Fruit fly (Drosophila melanogaster) whole organism, embryonic: Measurements from ENCODE around the gene CG14965.

Source experiments
- ATbp ChIP-seq: fragments of 200-800 bp; sonication (Bioruptor generic); optimal IDR thresholded peaks from 2 replicates; lab custom pipeline; 2017; ENCODE audit warnings: missing biosample characterization, mild to moderate bottlenecking, missing genetic modification characterization, missing genetic modification reagents
- Aef1 ChIP-seq: fragments of 200-800 bp; sonication (Bioruptor generic); IDR thresholded peaks from 3 replicates; pipeline ENCODE4 v1.3.6; 2022; ENCODE audit warnings: missing biosample characterization, missing genetic modification characterization
- B-H2 ChIP-seq: fragments of 200-800 bp; sonication (Bioruptor generic); optimal IDR thresholded peaks from 2 replicates; lab custom pipeline; 2018; ENCODE audit warnings: missing biosample characterization, mild to moderate bottlenecking, missing genetic modification characterization
- Blimp-1 ChIP-seq: fragments of 200-800 bp; sonication (Bioruptor generic); optimal IDR thresholded peaks from 3 replicates; lab custom pipeline; 2018; ENCODE audit warnings: missing biosample characterization, missing genetic modification characterization, mild to moderate bottlenecking, moderate library complexity, missing genetic modification reagents
- CG10209 ChIP-seq: fragments of 200-800 bp; sonication (Bioruptor generic); optimal IDR thresholded peaks from 3 replicates; lab custom pipeline; 2017; ENCODE audit warnings: missing biosample characterization, mild to moderate bottlenecking, missing genetic modification characterization, missing genetic modification reagents
- CG10366 ChIP-seq: fragments of 200-800 bp; sonication (Bioruptor generic); IDR thresholded peaks from 2 replicates; pipeline ENCODE4 v1.3.6; 2022; ENCODE audit warnings: missing biosample characterization, missing genetic modification characterization
- CG10979 ChIP-seq: fragments of 200-800 bp; sonication (Bioruptor generic); optimal IDR thresholded peaks from 2 replicates; lab custom pipeline; 2018; ENCODE audit warnings: missing biosample characterization, mild to moderate bottlenecking, missing genetic modification characterization, moderate library complexity
- CG11504 ChIP-seq: fragments of 200-800 bp; sonication (Bioruptor generic); optimal IDR thresholded peaks from 3 replicates; lab custom pipeline; 2019; ENCODE audit warnings: missing biosample characterization, mild to moderate bottlenecking, missing genetic modification characterization, moderate library complexity
- CG11560 ChIP-seq: fragments of 200-800 bp; sonication (Bioruptor generic); IDR thresholded peaks from 3 replicates; pipeline ENCODE4 v1.3.6; 2022; ENCODE audit warnings: missing biosample characterization, missing genetic modification characterization
- CG12659 ChIP-seq: fragments of 200-800 bp; sonication (Bioruptor generic); optimal IDR thresholded peaks from 3 replicates; lab custom pipeline; 2017; ENCODE audit warnings: mild to moderate bottlenecking, missing biosample characterization, missing genetic modification reagents, missing genetic modification characterization
- CG12744 ChIP-seq: fragments of 200-800 bp; sonication (Bioruptor generic); optimal IDR thresholded peaks from 2 replicates; lab custom pipeline; 2016; ENCODE audit warnings: missing biosample characterization, missing genetic modification characterization
- CG14014 ChIP-seq: fragments of 200-800 bp; sonication (Bioruptor generic); IDR thresholded peaks from 2 replicates; pipeline ENCODE4 v1.3.6; 2022; ENCODE audit warnings: missing biosample characterization, missing genetic modification characterization
- CG15073 ChIP-seq: fragments of 200-800 bp; sonication (Bioruptor generic); optimal IDR thresholded peaks from 2 replicates; lab custom pipeline; 2016; ENCODE audit warnings: missing biosample characterization, missing genetic modification characterization
- CG17568 ChIP-seq: fragments of 200-800 bp; sonication (Bioruptor generic); optimal IDR thresholded peaks from 2 replicates; lab custom pipeline; 2018; ENCODE audit warnings: missing biosample characterization, mild to moderate bottlenecking, missing genetic modification characterization, moderate library complexity
- CG18476 ChIP-seq: fragments of 200-800 bp; sonication (Bioruptor generic); optimal IDR thresholded peaks from 2 replicates; lab custom pipeline; 2016; ENCODE audit warnings: missing biosample characterization, mild to moderate bottlenecking, missing genetic modification characterization
- CG2678 ChIP-seq: fragments of 200-800 bp; sonication (Bioruptor generic); optimal IDR thresholded peaks from 3 replicates; lab custom pipeline; 2019; ENCODE audit warnings: missing biosample characterization, mild to moderate bottlenecking, missing genetic modification characterization, moderate library complexity
- CG3065 ChIP-seq: fragments of 200-800 bp; sonication (Bioruptor generic); optimal IDR thresholded peaks from 2 replicates; lab custom pipeline; 2016; ENCODE audit warnings: missing biosample characterization, missing genetic modification characterization
- CG32532 ChIP-seq: fragments of 200-800 bp; sonication (Bioruptor generic); IDR thresholded peaks from 2 replicates; pipeline ENCODE4 v1.3.6; 2022; ENCODE audit warnings: missing biosample characterization, missing genetic modification characterization
- CG34422 ChIP-seq: fragments of 200-800 bp; sonication (Bioruptor generic); IDR thresholded peaks from 3 replicates; pipeline ENCODE4 v1.3.6; 2022; ENCODE audit warnings: missing biosample characterization, missing genetic modification characterization
- CG4854 ChIP-seq: fragments of 200-800 bp; sonication (Bioruptor generic); optimal IDR thresholded peaks from 2 replicates; lab custom pipeline; 2016; ENCODE audit warnings: missing biosample characterization, missing genetic modification characterization, inconsistent platforms
- CG8089 ChIP-seq: fragments of 200-800 bp; sonication (Bioruptor generic); optimal IDR thresholded peaks from 3 replicates; lab custom pipeline; 2016; ENCODE audit warnings: missing biosample characterization, missing genetic modification characterization
- CG8765 ChIP-seq: fragments of 200-800 bp; sonication (Bioruptor generic); IDR thresholded peaks from 2 replicates; pipeline ENCODE4 v1.3.6; 2022; ENCODE audit warnings: missing biosample characterization, missing genetic modification characterization
- CG9437 ChIP-seq: fragments of 200-800 bp; sonication (Bioruptor generic); optimal IDR thresholded peaks from 2 replicates; lab custom pipeline; 2018; ENCODE audit warnings: missing biosample characterization, mild to moderate bottlenecking, missing genetic modification characterization
- CG9609 ChIP-seq: fragments of 200-800 bp; sonication (Bioruptor generic); optimal IDR thresholded peaks from 3 replicates; lab custom pipeline; 2016; ENCODE audit warnings: missing biosample characterization, missing genetic modification characterization
- Chrac-16 ChIP-seq: fragments of 200-800 bp; sonication (Bioruptor generic); optimal IDR thresholded peaks from 3 replicates; lab custom pipeline; 2016; ENCODE audit warnings: missing biosample characterization, missing genetic modification characterization
- Dbx ChIP-seq: fragments of 200-800 bp; sonication (Bioruptor generic); IDR thresholded peaks from 3 replicates; pipeline ENCODE4 v1.3.6; 2022; ENCODE audit warnings: missing biosample characterization, missing genetic modification characterization
- Drgx ChIP-seq: fragments of 200-800 bp; sonication (Bioruptor generic); IDR thresholded peaks from 2 replicates; pipeline ENCODE4 v1.3.6; 2022; ENCODE audit warnings: missing biosample characterization, missing genetic modification characterization
- HmgD ChIP-seq: fragments of 200-800 bp; sonication (Bioruptor generic); optimal IDR thresholded peaks from 3 replicates; lab custom pipeline; 2016; ENCODE audit warnings: missing biosample characterization, missing genetic modification characterization
- Jarid2 ChIP-seq: fragments of 200-800 bp; sonication (Bioruptor generic); optimal IDR thresholded peaks from 3 replicates; lab custom pipeline; 2017; ENCODE audit warnings: mild to moderate bottlenecking, missing biosample characterization, missing genetic modification reagents, missing genetic modification characterization
- Opbp ChIP-seq: fragments of 200-800 bp; sonication (Bioruptor generic); IDR thresholded peaks from 3 replicates; pipeline ENCODE4 v1.3.6; 2022; ENCODE audit warnings: missing biosample characterization, missing genetic modification characterization; ENCODE audit not compliant: partially characterized antibody
- PHDP ChIP-seq: fragments of 200-800 bp; sonication (Bioruptor generic); optimal IDR thresholded peaks from 3 replicates; lab custom pipeline; 2018; ENCODE audit warnings: missing biosample characterization, mild to moderate bottlenecking, missing genetic modification characterization, moderate library complexity
- Scr ChIP-seq: fragments of 200-800 bp; sonication (Bioruptor generic); IDR thresholded peaks from 2 replicates; pipeline ENCODE4 v1.3.6; 2022; ENCODE audit warnings: missing biosample characterization, missing genetic modification characterization; ENCODE audit not compliant: partially characterized antibody
- Spps ChIP-seq: fragments of 200-800 bp; sonication (Bioruptor generic); optimal IDR thresholded peaks from 2 replicates; lab custom pipeline; 2018; ENCODE audit warnings: missing biosample characterization, mild to moderate bottlenecking, missing genetic modification characterization
- ab ChIP-seq: fragments of 200-800 bp; sonication (Bioruptor generic); optimal IDR thresholded peaks from 2 replicates; lab custom pipeline; 2016; ENCODE audit warnings: missing biosample characterization, missing genetic modification characterization
- ato ChIP-seq: fragments of 200-800 bp; sonication (Bioruptor generic); IDR thresholded peaks from 2 replicates; pipeline ENCODE4 v1.3.6; 2022; ENCODE audit warnings: missing biosample characterization, missing genetic modification characterization; ENCODE audit not compliant: partially characterized antibody
- cato ChIP-seq: fragments of 200-800 bp; sonication (Bioruptor generic); optimal IDR thresholded peaks from 2 replicates; lab custom pipeline; 2016; ENCODE audit warnings: missing biosample characterization, missing genetic modification characterization, borderline replicate concordance
- gem ChIP-seq: fragments of 200-800 bp; sonication (Bioruptor generic); optimal IDR thresholded peaks from 2 replicates; lab custom pipeline; 2019; ENCODE audit warnings: missing biosample characterization, mild to moderate bottlenecking, missing genetic modification characterization, moderate library complexity
- gfzf ChIP-seq: fragments of 200-800 bp; sonication (Bioruptor generic); optimal IDR thresholded peaks from 2 replicates; lab custom pipeline; 2016; ENCODE audit warnings: missing biosample characterization, mild to moderate bottlenecking, missing genetic modification characterization, moderate library complexity
- kay ChIP-seq: fragments of 200-800 bp; sonication (Bioruptor generic); optimal IDR thresholded peaks from 2 replicates; lab custom pipeline; 2016; ENCODE audit warnings: missing biosample characterization, missing genetic modification characterization
- pan ChIP-seq, 4 experiments: fragments of >200 bp in 3 of 4; fragments of 200-800 bp in 1 of 4; sonication (Bioruptor generic) in 1 of 4; optimal IDR thresholded peaks in 3 of 4; IDR thresholded peaks in 1 of 4; 2 replicates each; pipeline versions ENCODE4 v1.3.6 to Lab custom; 2017 to 2022; ENCODE audit warnings: missing biosample characterization in 2 of 4, missing genetic modification characterization in 2 of 4, mixed read lengths in 1 of 4
- salm ChIP-seq: fragments of 200-800 bp; sonication (Bioruptor generic); optimal IDR thresholded peaks from 2 replicates; lab custom pipeline; 2018; ENCODE audit warnings: missing biosample characterization, mild to moderate bottlenecking, missing genetic modification characterization
- sens ChIP-seq: fragments of 200-800 bp; sonication (Bioruptor generic); peaks from one replicate; lab custom pipeline; 2016; ENCODE audit warnings: missing biosample characterization, missing genetic modification characterization
- seq ChIP-seq: fragments of 200-800 bp; sonication (Bioruptor generic); IDR thresholded peaks from 2 replicates; pipeline ENCODE4 v1.3.6; 2022; ENCODE audit warnings: missing biosample characterization, missing genetic modification characterization
- tin ChIP-seq: fragments of 200-800 bp; sonication (Bioruptor generic); optimal IDR thresholded peaks from 3 replicates; lab custom pipeline; 2016; ENCODE audit warnings: missing biosample characterization, missing genetic modification characterization
- toy ChIP-seq: fragments of 200-800 bp; sonication (Bioruptor generic); IDR thresholded peaks from 2 replicates; pipeline ENCODE4 v1.3.6; 2022; ENCODE audit warnings: missing biosample characterization, missing genetic modification characterization
- trh ChIP-seq: fragments of 200-800 bp; sonication (Bioruptor generic); optimal IDR thresholded peaks from 2 replicates; lab custom pipeline; 2016; ENCODE audit warnings: missing biosample characterization, missing genetic modification characterization
- usp ChIP-seq: fragments of >200 bp; optimal IDR thresholded peaks from 2 replicates; lab custom pipeline; 2017; ENCODE audit warnings: missing biosample characterization, missing genetic modification characterization

CG14965 gene

dm6 chr3L:3148125-3149059 is 43.9 kb downstream of the CG14965 start, which contains the start of the genes Usp5 and BtbVII (continued):
- TF ChIP-seq B-H2 (GFP tag; lab: Kevin White, UChicago) (peak; percentile 77), CG32532 (GFP tag; lab: Robert Waterston, UW) (peak; percentile 68), CG11560 (no peak), CG12659 (GFP tag; lab: Kevin White, UChicago) (peak; percentile 65), sens (peak; percentile 96), Blimp-1 (GFP tag; lab: Kevin White, UChicago) (no peak), CG3065 (GFP tag; lab: Kevin White, UChicago) (peak; percentile 61), CG2678 (tag; lab: Kevin White, UChicago) (peak; percentile 39), CG10366 (GFP tag; lab: Robert Waterston, UW) (peak; percentile 50), ATbp (GFP tag; lab: Kevin White, UChicago) (peak; percentile 22), CG15073 (no peak), tin (peak; percentile 63), HmgD (GFP tag; lab: Kevin White, UChicago) (peak; percentile 58), CG18476 (GFP tag; lab: Kevin White, UChicago) (peak; percentile 9), CG34422 (GFP tag; lab: Robert Waterston, UW) (peak; percentile 86; the same call in 1 of the 3 replicates), CG17568 (GFP tag; lab: Kevin White, UChicago) (no peak), CG4854 (GFP tag; lab: Kevin White, UChicago) (peak; percentile 1), CG12744 (GFP tag; lab: Kevin White, UChicago) (peak; percentile 26), usp (GFP tag; lab: Kevin White, UChicago) (no peak), Spps (tag; lab: Kevin White, UChicago) (peak; percentile 16), CG9437 (GFP tag; lab: Kevin White, UChicago) (peak; percentile 93), CG14014 (GFP tag; lab: Robert Waterston, UW) (peak; percentile 34; the same call in 1 of the 2 replicates), salm (tag; lab: Kevin White, UChicago) (no peak), CG9609 (peak; percentile 54), CG11504 (tag; lab: Kevin White, UChicago) (no peak), gem (tag; lab: Kevin White, UChicago) (peak; percentile 65), cato (peak; percentile 27), ab (GFP tag; lab: Kevin White, UChicago) (no peak), Aef1 (GFP tag; lab: Robert Waterston, UW) (peak; percentile 84), Drgx (GFP tag; lab: Robert Waterston, UW) (peak; percentile 62), Dbx (peak; percentile 68), CG8765 (GFP tag; lab: Robert Waterston, UW) (0 out of 2 replicates have a peak, but pooled peaks have one; percentile 54), CG8089 (GFP tag; lab: Kevin White, UChicago) (peak; percentile 1), CG10209 (GFP tag; lab: Kevin White, UChicago) (peak; percentile 56), CG10979 (peak; percentile 34), gfzf (GFP tag; lab: Kevin White, UChicago) (peak; percentile 78), ato (GFP tag; lab: Robert Waterston, UW) (peak; percentile 75), trh (GFP tag; lab: Kevin White, UChicago) (no peak), toy (GFP tag; lab: Robert Waterston, UW) (no peak), Opbp (GFP tag; lab: Robert Waterston, UW) (peak; percentile 87; the same call in 2 of the 3 replicates), kay (peak; percentile 70), Jarid2 (no peak), pan (optimal IDR thresholded peaks at IDR 0.05; lab: Kevin White, UChicago) (no peak), pan (GFP tag; optimal IDR thresholded peaks at IDR 0.05 in 1 of 2, IDR thresholded peaks at IDR 0.05 in 1 of 2) (peak in 1 of 2 experiments; percentile 50), Scr (GFP tag; lab: Robert Waterston, UW) (peak; percentile 99), PHDP (tag; lab: Kevin White, UChicago) (peak; percentile 64), seq (GFP tag; lab: Robert Waterston, UW) (no peak), Chrac-16 (peak; percentile 62)
